Fruit fly (Drosophila melanogaster): ENCODE results near the gene soti.

The soti gene

DNA sequence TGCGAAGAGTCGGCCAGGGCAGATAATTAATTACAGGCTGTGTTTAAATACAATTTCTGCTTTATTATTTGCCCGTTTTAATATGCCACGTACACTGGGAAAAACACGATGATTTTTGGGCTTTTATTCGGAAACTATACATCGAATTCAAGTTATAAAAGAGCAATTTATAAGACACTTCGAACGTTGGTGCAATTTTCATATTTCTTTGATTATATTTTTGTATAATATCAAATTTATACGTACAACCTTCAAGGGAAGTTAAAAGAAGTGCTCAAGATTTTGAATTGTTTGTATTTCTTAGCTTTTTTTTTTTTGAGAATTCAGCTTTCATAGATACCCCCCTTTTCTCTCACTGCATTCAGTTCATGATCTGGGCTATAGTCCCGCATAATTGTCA, 7.8 kb upstream of the soti start (continued):
- TF ChIP-seq CG4318 (GFP tag; optimal IDR thresholded peaks at IDR 0.05) = no peak
- peak; percentile 66 for TF ChIP-seq CG6163 (GFP tag; IDR thresholded peaks at IDR 0.05)
- TF ChIP-seq pdm3 (GFP tag; optimal IDR thresholded peaks at IDR 0.05) = peak; percentile 57
- no peak for TF ChIP-seq CG6854 (GFP tag; optimal IDR thresholded peaks at IDR 0.05)
- peak; percentile 73 for TF ChIP-seq spab (GFP tag; optimal IDR thresholded peaks at IDR 0.05)
- no peak for TF ChIP-seq Blimp-1 (GFP tag; optimal IDR thresholded peaks at IDR 0.05)
- TF ChIP-seq CG6808 (GFP tag; optimal IDR thresholded peaks at IDR 0.05) = peak; percentile 74
- TF ChIP-seq Ets96B (tag; optimal IDR thresholded peaks at IDR 0.05) = peak; percentile 66
- TF ChIP-seq vri (GFP tag; optimal IDR thresholded peaks at IDR 0.05) = no peak
- TF ChIP-seq CG3919 (GFP tag; optimal IDR thresholded peaks at IDR 0.05) = peak; percentile 69
- peak; percentile 36 for TF ChIP-seq Sox14 (GFP tag; optimal IDR thresholded peaks at IDR 0.05)
- no peak for TF ChIP-seq dac (GFP tag; optimal IDR thresholded peaks at IDR 0.05)
- TF ChIP-seq fd59A (GFP tag; optimal IDR thresholded peaks at IDR 0.05) = peak; percentile 64
- TF ChIP-seq CG8119 (GFP tag; IDR thresholded peaks at IDR 0.05) = peak; percentile 61; the same call in 2 of the 3 replicates
- TF ChIP-seq topi (GFP tag; optimal IDR thresholded peaks at IDR 0.05) = peak; percentile 62
- TF ChIP-seq CG1621 (tag; optimal IDR thresholded peaks at IDR 0.05) = peak; percentile 17
- TF ChIP-seq achi (GFP tag; optimal IDR thresholded peaks at IDR 0.05) = peak; percentile 46
- TF ChIP-seq svp (GFP tag) = peak; percentile 94
- peak; percentile 10; the same call in 1 of the 2 replicates for TF ChIP-seq CG11294 (GFP tag; IDR thresholded peaks at IDR 0.05)
- TF ChIP-seq OdsH (GFP tag; optimal IDR thresholded peaks at IDR 0.05) = peak; percentile 65

DNA sequence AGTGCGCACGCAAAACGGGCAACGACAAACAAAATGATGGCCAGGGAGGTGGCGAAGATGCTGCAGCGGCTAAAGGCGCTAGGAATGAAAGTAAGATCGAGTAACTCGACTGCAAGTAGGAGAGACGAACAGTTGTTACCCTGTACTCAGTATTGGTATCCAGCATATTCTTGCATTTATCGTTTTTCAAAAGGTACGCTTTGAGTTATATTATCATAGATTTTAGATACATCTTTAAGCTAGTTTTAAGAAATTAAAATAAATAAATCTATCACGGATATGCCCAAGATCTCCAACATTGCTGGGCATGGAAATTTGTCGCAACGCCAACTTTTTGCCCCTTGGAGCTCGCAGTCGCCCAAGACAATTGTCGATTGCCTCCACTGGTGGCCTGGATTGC, 6.3 kb upstream of the soti start:
- TF ChIP-seq CG1621 (tag; optimal IDR thresholded peaks at IDR 0.05) (peak; percentile 80), CG10669 (GFP tag; optimal IDR thresholded peaks at IDR 0.05) (peak; percentile 86), Ets96B (tag; optimal IDR thresholded peaks at IDR 0.05) (peak; percentile 88), Lpt (GFP tag; optimal IDR thresholded peaks at IDR 0.05) (peak; percentile 73), CG3032 (tag; optimal IDR thresholded peaks at IDR 0.05) (peak; percentile 86), achi (GFP tag; optimal IDR thresholded peaks at IDR 0.05) (peak; percentile 82), Hr4 (GFP tag; optimal IDR thresholded peaks at IDR 0.05) (peak; percentile 74), salr (GFP tag; optimal IDR thresholded peaks at IDR 0.05) (peak; percentile 63 to 78), Blimp-1 (GFP tag; optimal IDR thresholded peaks at IDR 0.05) (peak; percentile 43), CG6792 (GFP tag; optimal IDR thresholded peaks at IDR 0.05) (peak; percentile 79), vri (GFP tag; optimal IDR thresholded peaks at IDR 0.05) (peak; percentile 45), Smox (GFP tag; optimal IDR thresholded peaks at IDR 0.05) (peak; percentile 44), CG15336 (GFP tag; IDR thresholded peaks at IDR 0.05) (peak; percentile 80), CG3919 (GFP tag; optimal IDR thresholded peaks at IDR 0.05) (peak; percentile 88), fd85E (GFP tag; optimal IDR thresholded peaks at IDR 0.05) (no peak), fd59A (GFP tag; optimal IDR thresholded peaks at IDR 0.05) (peak; percentile 76), CG11902 (GFP tag; optimal IDR thresholded peaks at IDR 0.05) (peak; percentile 32), cyc (GFP tag; optimal IDR thresholded peaks at IDR 0.05) (peak; percentile 69), CG8632 (GFP tag; optimal IDR thresholded peaks at IDR 0.05) (peak; percentile 48), spab (GFP tag; optimal IDR thresholded peaks at IDR 0.05) (peak; percentile 84), Gug (GFP tag; IDR thresholded peaks at IDR 0.05) (peak; percentile 77), CG16779 (tag; optimal IDR thresholded peaks at IDR 0.05) (peak; percentile 58), Sox15 (GFP tag; optimal IDR thresholded peaks at IDR 0.05) (peak; percentile 35), eg (GFP tag; IDR thresholded peaks at IDR 0.05) (peak; percentile 81), Hr38 (GFP tag; optimal IDR thresholded peaks at IDR 0.05) (no peak), fkh (GFP tag; optimal IDR thresholded peaks at IDR 0.05) (no peak), dac (GFP tag; optimal IDR thresholded peaks at IDR 0.05) (peak; percentile 48), acj6 (GFP tag; optimal IDR thresholded peaks at IDR 0.05) (peak; percentile 81), topi (GFP tag; optimal IDR thresholded peaks at IDR 0.05) (peak; percentile 70), lz (GFP tag; optimal IDR thresholded peaks at IDR 0.05) (peak; percentile 71), Met (GFP tag; optimal IDR thresholded peaks at IDR 0.05) (peak; percentile 58), CG7368 (GFP tag; optimal IDR thresholded peaks at IDR 0.05) (peak; percentile 68), Sox102F (GFP tag; optimal IDR thresholded peaks at IDR 0.05) (peak; percentile 51), CG11294 (GFP tag; IDR thresholded peaks at IDR 0.05) (peak; percentile 69), Hr39 (GFP tag; optimal IDR thresholded peaks at IDR 0.05) (peak; percentile 62), dsx (GFP tag; optimal IDR thresholded peaks at IDR 0.05; ENCODE audit: poor library complexity, severe bottlenecking) (peak; percentile 80), CG32006 (GFP tag; optimal IDR thresholded peaks at IDR 0.05) (peak; percentile 86), CG6808 (GFP tag; optimal IDR thresholded peaks at IDR 0.05) (peak; percentile 88), Eip78C (GFP tag) (peak; percentile 95), CG6276 (GFP tag; optimal IDR thresholded peaks at IDR 0.05) (peak; percentile 55), Eip93F (GFP tag; optimal IDR thresholded peaks at IDR 0.05) (no peak)

Measured in whole organism, prepupa.